Fruit fly (Drosophila melanogaster) whole organism, pupa: ENCODE results near the gene B9d1.

Source experiments
- CG10348 ChIP-seq: fragments of 200-800 bp; sonication (Bioruptor generic); IDR thresholded peaks from 2 replicates; pipeline ENCODE4 v1.3.6; 2022; ENCODE audit warnings: missing biosample characterization, missing genetic modification characterization
- CG12605 ChIP-seq: fragments of 200-800 bp; sonication (Bioruptor generic); IDR thresholded peaks from 2 replicates; pipeline ENCODE4 v1.3.6; 2022; ENCODE audit warnings: missing biosample characterization, missing genetic modification characterization
- CG13204 ChIP-seq: fragments of 200-800 bp; sonication (Bioruptor generic); optimal IDR thresholded peaks from 2 replicates; lab custom pipeline; 2018; ENCODE audit warnings: missing biosample characterization, mild to moderate bottlenecking, missing genetic modification characterization, moderate library complexity
- CG14655 ChIP-seq: fragments of 200-800 bp; sonication (Bioruptor generic); optimal IDR thresholded peaks from 3 replicates; lab custom pipeline; 2017; ENCODE audit warnings: mild to moderate bottlenecking, missing biosample characterization, missing genetic modification reagents, missing genetic modification characterization
- CG15710 ChIP-seq: fragments of 200-800 bp; sonication (Bioruptor generic); optimal IDR thresholded peaks from 2 replicates; lab custom pipeline; 2018; ENCODE audit warnings: missing biosample characterization, mild to moderate bottlenecking, missing genetic modification characterization, moderate library complexity
- CG17806 ChIP-seq: fragments of 200-800 bp; sonication (Bioruptor generic); optimal IDR thresholded peaks from 2 replicates; lab custom pipeline; 2018; ENCODE audit warnings: missing biosample characterization, mild to moderate bottlenecking, missing genetic modification characterization, moderate library complexity
- CG32121 ChIP-seq: fragments of 200-800 bp; sonication (Bioruptor generic); IDR thresholded peaks from 2 replicates; pipeline ENCODE4 v1.3.6; 2022; ENCODE audit warnings: missing biosample characterization, missing genetic modification characterization
- CG34367 ChIP-seq: fragments of 200-800 bp; sonication (Bioruptor generic); optimal IDR thresholded peaks from 2 replicates; lab custom pipeline; 2018; ENCODE audit warnings: missing biosample characterization, mild to moderate bottlenecking, missing genetic modification characterization
- CG4496 ChIP-seq: fragments of 200-800 bp; sonication (Bioruptor generic); IDR thresholded peaks from 3 replicates; pipeline ENCODE4 v1.3.6; 2022; ENCODE audit warnings: missing biosample characterization, missing genetic modification characterization
- CG8159 ChIP-seq: fragments of 200-800 bp; sonication (Bioruptor generic); optimal IDR thresholded peaks from 3 replicates; lab custom pipeline; 2018; ENCODE audit warnings: missing biosample characterization, mild to moderate bottlenecking, missing genetic modification characterization, moderate library complexity
- CG8301 ChIP-seq: fragments of 200-800 bp; sonication (Bioruptor generic); optimal IDR thresholded peaks from 2 replicates; lab custom pipeline; 2018; ENCODE audit warnings: missing biosample characterization, mild to moderate bottlenecking, missing genetic modification characterization
- CG9948 ChIP-seq: fragments of 200-800 bp; sonication (Bioruptor generic); optimal IDR thresholded peaks from 2 replicates; lab custom pipeline; 2018; ENCODE audit warnings: missing biosample characterization, mild to moderate bottlenecking, missing genetic modification characterization, moderate library complexity
- D1 ChIP-seq: fragments of 200-800 bp; sonication (Bioruptor generic); optimal IDR thresholded peaks from 2 replicates; lab custom pipeline; 2018; ENCODE audit warnings: missing biosample characterization, mild to moderate bottlenecking, missing genetic modification characterization, moderate library complexity
- EcR ChIP-seq: fragments of 200-800 bp; sonication (Bioruptor generic); optimal IDR thresholded peaks from 3 replicates; lab custom pipeline; 2019; ENCODE audit warnings: missing biosample characterization, missing genetic modification characterization, mild to moderate bottlenecking, moderate library complexity, missing genetic modification reagents
- Ets98B ChIP-seq: fragments of 200-800 bp; sonication (Bioruptor generic); IDR thresholded peaks from 2 replicates; pipeline ENCODE4 v1.3.6; 2022; ENCODE audit warnings: missing biosample characterization, missing genetic modification characterization
- Pif1A ChIP-seq: fragments of 200-800 bp; sonication (Bioruptor generic); optimal IDR thresholded peaks from 3 replicates; lab custom pipeline; 2016; ENCODE audit warnings: missing biosample characterization, missing genetic modification characterization
- Pif1B ChIP-seq: fragments of 200-800 bp; sonication (Bioruptor generic); optimal IDR thresholded peaks from 3 replicates; lab custom pipeline; 2016; ENCODE audit warnings: missing biosample characterization, missing genetic modification characterization
- Snoo ChIP-seq: fragments of 200-800 bp; sonication (Bioruptor generic); optimal IDR thresholded peaks from 3 replicates; lab custom pipeline; 2017; ENCODE audit warnings: missing biosample characterization, mild to moderate bottlenecking, missing genetic modification characterization, inconsistent platforms
- fd96Ca ChIP-seq: fragments of 200-800 bp; sonication (Bioruptor generic); IDR thresholded peaks from 3 replicates; pipeline ENCODE4 v1.3.6; 2022; ENCODE audit warnings: missing biosample characterization, missing genetic modification characterization
- gl ChIP-seq: fragments of 200-800 bp; sonication (Bioruptor generic); optimal IDR thresholded peaks from 2 replicates; lab custom pipeline; 2018; ENCODE audit warnings: missing biosample characterization, mild to moderate bottlenecking, missing genetic modification characterization
- rn ChIP-seq: fragments of 200-800 bp; sonication (Bioruptor generic); IDR thresholded peaks from 2 replicates; pipeline ENCODE4 v1.3.6; 2022; ENCODE audit warnings: missing biosample characterization, missing genetic modification characterization

Gene B9d1

dm6 chr3R:15481606-15482005 lies at the start of gene B9d1:
TSS of gene B9d1 (plus strand) at chr3R:15481906.
- TF ChIP-seq CG10348 (GFP tag; lab: Robert Waterston, UW) (no peak), Pif1A (no peak), EcR (GFP tag; lab: Kevin White, UChicago) (no peak), rn (GFP tag; lab: Robert Waterston, UW) (no peak), CG15710 (no peak), CG34367 (tag; lab: Kevin White, UChicago) (no peak), CG12605 (GFP tag; lab: Robert Waterston, UW) (no peak), CG9948 (tag; lab: Kevin White, UChicago) (no peak), Ets98B (GFP tag; lab: Robert Waterston, UW) (no peak), gl (tag; lab: Kevin White, UChicago) (no peak)

- no peak for TF ChIP-seq CG4496
- TF ChIP-seq, all 21 proteins: peak for 0
Measured at dm6 chr3R:15433340-15433945, 48.3 kb upstream of the B9d1 start.

dm6 chr3R:15434676-15435075 lies 47.0 kb upstream of the B9d1 start, which contains the start of gene CG6118:
TSS of gene CG6118 (minus strand) at chr3R:15434738.
- TF ChIP-seq CG34367 (tag; lab: Kevin White, UChicago): no peak
- 0 out of 3 replicates have a peak, but pooled peaks have one; percentile 30 for TF ChIP-seq CG4496

- TF ChIP-seq CG10348 (GFP tag; lab: Robert Waterston, UW): no peak
- no peak for TF ChIP-seq CG17806
- TF ChIP-seq CG8159 (tag; lab: Kevin White, UChicago): no peak
- TF ChIP-seq Pif1B: no peak
- no peak for TF ChIP-seq EcR (GFP tag; lab: Kevin White, UChicago)
- no peak for TF ChIP-seq CG12605 (GFP tag; lab: Robert Waterston, UW)
- TF ChIP-seq CG34367 (tag; lab: Kevin White, UChicago): no peak
- no peak for TF ChIP-seq CG9948 (tag; lab: Kevin White, UChicago)
- TF ChIP-seq gl (tag; lab: Kevin White, UChicago): no peak
- TF ChIP-seq, all 21 proteins: peak for 0
Measured at dm6 chr3R:15436799-15437198, 44.9 kb upstream of the B9d1 start.

dm6 chr3R:15437458-15438414 lies 44.0 kb upstream of the B9d1 start:
- TF ChIP-seq CG14655 (GFP tag; lab: Kevin White, UChicago): peak; percentile 20
- TF ChIP-seq Ets98B (GFP tag; lab: Robert Waterston, UW): no peak
- peak; percentile 23 for TF ChIP-seq Snoo
- peak; percentile 29; the same call in 1 of the 3 replicates for TF ChIP-seq CG4496
- peak; percentile 87 for TF ChIP-seq D1 (tag; lab: Kevin White, UChicago)
- no peak for TF ChIP-seq CG10348 (GFP tag; lab: Robert Waterston, UW)

dm6 chr3R:15439669-15440068 lies 42.0 kb upstream of the B9d1 start, which contains the start of gene Act88F:
TSS of gene Act88F (plus strand) at chr3R:15439969.
- TF ChIP-seq CG15710 (no peak), D1 (tag; lab: Kevin White, UChicago) (no peak), Ets98B (GFP tag; lab: Robert Waterston, UW) (no peak), CG32121 (GFP tag; lab: Robert Waterston, UW) (no peak)

- TF ChIP-seq Pif1B (no peak), gl (tag; lab: Kevin White, UChicago) (no peak), D1 (tag; lab: Kevin White, UChicago) (no peak), CG10348 (GFP tag; lab: Robert Waterston, UW) (no peak), CG34367 (tag; lab: Kevin White, UChicago) (no peak), Ets98B (GFP tag; lab: Robert Waterston, UW) (no peak), CG14655 (GFP tag; lab: Kevin White, UChicago) (no peak), CG4496 (no peak), fd96Ca (no peak), CG17806 (no peak), CG8301 (no peak), Pif1A (no peak), CG8159 (tag; lab: Kevin White, UChicago) (no peak), CG15710 (no peak), CG9948 (tag; lab: Kevin White, UChicago) (no peak), rn (GFP tag; lab: Robert Waterston, UW) (no peak), EcR (GFP tag; lab: Kevin White, UChicago) (no peak), CG13204 (GFP tag; lab: Kevin White, UChicago) (no peak)
- TF ChIP-seq, all 21 proteins: peak for 0
Measured at dm6 chr3R:15446149-15446548, 35.6 kb upstream of the B9d1 start.
